Worm (Caenorhabditis elegans): ENCODE measurements around the gene algn-9.

algn-9 gene

DNA sequence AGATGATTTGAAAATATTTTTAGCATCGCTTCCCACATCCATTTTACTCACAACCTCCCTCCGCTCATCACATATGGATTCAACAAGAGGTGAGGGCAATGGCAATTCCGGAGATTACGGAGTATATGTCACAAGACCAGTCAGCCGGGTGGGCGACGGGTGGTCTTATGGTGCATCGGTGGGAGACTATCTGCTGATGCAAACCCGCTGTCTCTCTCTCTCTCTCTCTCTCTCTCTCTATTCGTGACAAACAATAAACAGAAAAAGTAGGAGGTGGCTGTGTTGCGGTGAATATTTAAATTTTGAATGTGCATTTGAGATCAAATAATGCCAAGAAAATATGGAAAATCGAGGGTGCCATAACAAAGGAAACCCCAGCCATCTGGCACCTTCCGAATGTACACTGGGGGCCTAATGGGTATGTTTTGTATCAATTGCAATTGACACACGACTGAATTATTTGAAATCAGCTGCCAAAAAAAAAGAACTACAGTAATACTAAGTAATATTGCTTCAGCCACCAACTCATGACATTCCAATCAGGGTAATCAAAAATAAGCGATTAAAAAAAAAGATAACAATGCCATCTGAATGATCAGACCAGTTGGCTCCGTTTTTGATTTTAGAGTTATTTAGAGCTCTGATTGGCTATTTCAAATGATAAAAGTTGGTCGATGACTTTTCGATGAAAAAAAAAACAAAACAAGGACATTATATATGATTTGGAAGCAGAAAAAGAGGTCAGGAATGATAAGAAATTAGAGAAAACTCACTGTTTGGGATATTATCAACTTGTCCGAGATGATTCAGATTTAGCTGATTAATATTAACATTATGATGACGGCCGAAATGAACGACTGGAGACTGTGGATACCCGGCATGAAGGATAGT is 36.1 kb upstream of the algn-9 start (continued):
- TF ChIP-seq F10B5.3 (tag; optimal IDR thresholded peaks at IDR 0.05) (no peak), daf-19 (GFP tag; conservative IDR thresholded peaks at IDR 0.05) (no peak), F44E2.7 (GFP tag; IDR thresholded peaks at IDR 0.05) (no peak), Y105C5A.15 (GFP tag; IDR thresholded peaks at IDR 0.05) (peak; percentile 63; the same call in 1 of the 2 replicates), hlh-30 (tag; optimal IDR thresholded peaks at IDR 0.05; ENCODE audit: insufficient read depth) (peak; percentile 91), daf-16 (GFP tag; optimal IDR thresholded peaks at IDR 0.05) (no peak), daf-16 (tag; optimal IDR thresholded peaks at IDR 0.05) (peak; percentile 14), D1046.2 (GFP tag; IDR thresholded peaks at IDR 0.05) (no peak), ztf-7 (tag; optimal IDR thresholded peaks at IDR 0.05) (no peak), mep-1 (tag; optimal IDR thresholded peaks at IDR 0.05) (peak; percentile 34), R02D3.7 (tag; optimal IDR thresholded peaks at IDR 0.05) (no peak), egl-27 (tag; optimal IDR thresholded peaks at IDR 0.05) (no peak)

DNA sequence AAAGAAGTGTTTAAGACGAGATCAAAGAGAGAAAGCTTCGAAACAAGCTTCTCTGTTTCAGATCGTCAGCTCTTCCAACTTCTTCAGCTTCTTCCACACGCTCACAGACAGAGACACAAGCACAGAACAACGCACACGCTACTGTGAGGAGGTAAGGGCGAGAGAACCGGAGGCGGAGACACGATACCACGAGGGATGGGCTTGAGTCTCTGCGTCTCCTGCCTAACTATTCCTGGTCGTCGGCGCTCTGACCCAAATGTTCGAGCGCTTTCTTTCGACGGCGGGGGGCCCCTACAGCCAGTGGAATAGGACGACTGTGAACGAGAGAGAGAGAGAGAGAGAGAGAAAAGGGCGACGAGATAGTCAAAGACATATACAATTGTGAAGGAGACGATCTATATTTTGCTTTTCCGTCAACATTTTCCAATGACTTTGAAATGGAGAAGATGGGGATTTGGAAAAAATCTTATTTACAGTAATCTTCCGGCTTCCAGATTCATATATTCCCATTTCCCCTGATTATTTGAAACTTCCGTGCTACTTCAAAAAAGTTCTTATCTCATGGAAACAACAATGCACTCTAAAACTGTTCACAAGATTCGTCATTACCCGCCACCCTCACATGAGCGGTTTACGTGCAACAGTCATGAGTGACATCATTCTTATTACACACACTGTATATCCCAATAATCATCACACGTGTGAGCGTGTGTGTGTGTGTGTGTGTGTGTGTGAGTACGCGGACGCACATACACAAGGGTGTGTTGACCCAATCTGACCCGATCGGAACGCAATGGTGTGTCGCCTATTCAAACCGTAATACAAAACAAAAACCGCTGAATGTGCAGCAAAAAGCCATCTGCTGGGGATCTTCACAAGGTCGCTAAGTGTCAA is 35.1 kb upstream of the algn-9 start:
- peak; percentile 84 for TF ChIP-seq zfp-3 (GFP tag; conservative IDR thresholded peaks at IDR 0.05)
- no peak for TF ChIP-seq dmd-8 (GFP tag; IDR thresholded peaks at IDR 0.05)
- 0 out of 2 replicates have a peak, but pooled peaks have one; percentile 29 for TF ChIP-seq ceh-44 (GFP tag; IDR thresholded peaks at IDR 0.05)
- TF ChIP-seq madf-5 (GFP tag; IDR thresholded peaks at IDR 0.05) = peak in 1 of 2 experiments; percentile 75; a peak in 1 of 4 replicates
- peak; percentile 76 for TF ChIP-seq lin-39 (tag; optimal IDR thresholded peaks at IDR 0.05)
- TF ChIP-seq ctbp-1 (GFP tag; IDR thresholded peaks at IDR 0.05) = peak; percentile 86
- peak; percentile 56 for TF ChIP-seq nhr-10 (tag; optimal IDR thresholded peaks at IDR 0.05)
- no peak for TF ChIP-seq Y105C5A.15 (GFP tag; IDR thresholded peaks at IDR 0.05)
- no peak for TF ChIP-seq spr-3 (GFP tag; optimal IDR thresholded peaks at IDR 0.05)
- peak; percentile 69 for TF ChIP-seq T26A8.4 (GFP tag; IDR thresholded peaks at IDR 0.05)
- no peak for TF ChIP-seq R02D3.7 (tag; optimal IDR thresholded peaks at IDR 0.05)
- peak; percentile 33; the same call in 1 of the 2 replicates for TF ChIP-seq madf-9 (GFP tag; conservative IDR thresholded peaks at IDR 0.05)
- peak; percentile 1 for TF ChIP-seq zfp-2 (tag; optimal IDR thresholded peaks at IDR 0.05)
- TF ChIP-seq arid-1 (GFP tag; conservative IDR thresholded peaks at IDR 0.05) = peak; percentile 67
- TF ChIP-seq Y5F2A.4 (GFP tag; optimal IDR thresholded peaks at IDR 0.05) = no peak
- no peak for TF ChIP-seq ZK337.2 (GFP tag; IDR thresholded peaks at IDR 0.05)
- TF ChIP-seq fkh-10 (GFP tag; optimal IDR thresholded peaks at IDR 0.05) = peak; percentile 88
- peak; percentile 66 for TF ChIP-seq lin-38 (GFP tag; IDR thresholded peaks at IDR 0.05)
- TF ChIP-seq daf-16 (GFP tag; optimal IDR thresholded peaks at IDR 0.05) = peak; percentile 19 to 21
- TF ChIP-seq daf-16 (tag; optimal IDR thresholded peaks at IDR 0.05) = peak; percentile 62
- TF ChIP-seq hlh-11 (tag; optimal IDR thresholded peaks at IDR 0.05) = peak; percentile 82
- TF ChIP-seq unc-62 (GFP tag; optimal IDR thresholded peaks at IDR 0.05 in 1 of 2) = peak in 1 of 2 experiments; percentile 99
- TF ChIP-seq unc-62 (tag; optimal IDR thresholded peaks at IDR 0.05) = no peak
- peak; percentile 51 for TF ChIP-seq nhr-28 (tag; optimal IDR thresholded peaks at IDR 0.05)
- TF ChIP-seq nhr-48 (tag; optimal IDR thresholded peaks at IDR 0.05) = peak; percentile 74
- TF ChIP-seq T20F7.1 (GFP tag; optimal IDR thresholded peaks at IDR 0.05) = peak; percentile 66
- peak; percentile 74 for TF ChIP-seq lim-7 (GFP tag; IDR thresholded peaks at IDR 0.05)
- TF ChIP-seq spr-1 (tag; optimal IDR thresholded peaks at IDR 0.05) = peak; percentile 63
- TF ChIP-seq rbr-2 (tag; optimal IDR thresholded peaks at IDR 0.05) = peak; percentile 91
- TF ChIP-seq ceh-20 (GFP tag; IDR thresholded peaks at IDR 0.05) = peak; percentile 61; the same call in 1 of the 2 replicates
- TF ChIP-seq mxl-3 (GFP tag; optimal IDR thresholded peaks at IDR 0.05) = peak; percentile 85
- TF ChIP-seq snpc-1.2 (GFP tag; IDR thresholded peaks at IDR 0.05) = peak; percentile 54; the same call in 1 of the 2 replicates
- TF ChIP-seq lin-13 (GFP tag; optimal IDR thresholded peaks at IDR 0.05) = peak; percentile 20
- peak; percentile 99 for TF ChIP-seq nhr-11 (tag; optimal IDR thresholded peaks at IDR 0.05)
- TF ChIP-seq ztf-7 (tag; optimal IDR thresholded peaks at IDR 0.05) = peak; percentile 34
- TF ChIP-seq nhr-25 (tag; optimal IDR thresholded peaks at IDR 0.05; ENCODE audit: borderline replicate concordance, insufficient read depth) = peak; percentile 51
- peak; percentile 4 for TF ChIP-seq duxl-1 (tag; optimal IDR thresholded peaks at IDR 0.05; ENCODE audit: poor library complexity)

Data from whole organism, L4 larva.